Fruit fly (Drosophila melanogaster) whole organism, embryonic: ENCODE measurements around the gene CG3040.

Experiments
- Asciz ChIP-seq: fragments of 200-800 bp; sonication (Bioruptor generic); optimal IDR thresholded peaks from 2 replicates; lab custom pipeline; 2017; ENCODE audit warnings: missing biosample characterization, mild to moderate bottlenecking, missing genetic modification characterization, missing genetic modification reagents
- BEAF-32 ChIP-seq: fragments of 200-800 bp; sonication (Bioruptor generic); optimal IDR thresholded peaks from 3 replicates; lab custom pipeline; 2017; ENCODE audit warnings: missing biosample characterization, missing genetic modification characterization, mild to moderate bottlenecking, moderate library complexity, missing genetic modification reagents
- Bgb ChIP-seq: fragments of 200-800 bp; sonication (Bioruptor generic); IDR thresholded peaks from 2 replicates; pipeline ENCODE4 v1.3.6; 2022; ENCODE audit warnings: missing biosample characterization, missing genetic modification characterization; ENCODE audit not compliant: partially characterized antibody
- CG10431 ChIP-seq: fragments of 200-800 bp; sonication (Bioruptor generic); optimal IDR thresholded peaks from 3 replicates; lab custom pipeline; 2018; ENCODE audit warnings: missing biosample characterization, mild to moderate bottlenecking, missing genetic modification characterization
- CG10543 ChIP-seq: fragments of 200-800 bp; sonication (Bioruptor generic); optimal IDR thresholded peaks from 3 replicates; lab custom pipeline; 2017; ENCODE audit warnings: missing biosample characterization, mild to moderate bottlenecking, missing genetic modification characterization, moderate library complexity
- CG12219 ChIP-seq: fragments of 200-800 bp; sonication (Bioruptor generic); optimal IDR thresholded peaks from 3 replicates; lab custom pipeline; 2018; ENCODE audit warnings: missing biosample characterization, mild to moderate bottlenecking, missing genetic modification characterization
- CG12769 ChIP-seq: fragments of 200-800 bp; sonication (Bioruptor generic); optimal IDR thresholded peaks from 2 replicates; lab custom pipeline; 2019; ENCODE audit warnings: missing biosample characterization, mild to moderate bottlenecking, missing genetic modification characterization, moderate library complexity
- CG13287 ChIP-seq: fragments of 200-800 bp; sonication (Bioruptor generic); IDR thresholded peaks from 2 replicates; pipeline ENCODE4 v1.3.6; 2022; ENCODE audit warnings: missing biosample characterization, missing genetic modification characterization; ENCODE audit not compliant: partially characterized antibody
- CG15269 ChIP-seq: fragments of 200-800 bp; sonication (Bioruptor generic); optimal IDR thresholded peaks from 2 replicates; lab custom pipeline; 2018; ENCODE audit warnings: missing biosample characterization, mild to moderate bottlenecking, missing genetic modification characterization, moderate library complexity
- CG15479 ChIP-seq: fragments of 200-800 bp; sonication (Bioruptor generic); optimal IDR thresholded peaks from 3 replicates; lab custom pipeline; 2019; ENCODE audit warnings: missing biosample characterization, mild to moderate bottlenecking, missing genetic modification characterization, moderate library complexity
- CG1603 ChIP-seq: fragments of 200-800 bp; sonication (Bioruptor generic); optimal IDR thresholded peaks from 2 replicates; lab custom pipeline; 2019; ENCODE audit warnings: missing biosample characterization, mild to moderate bottlenecking, missing genetic modification characterization, moderate library complexity
- CG18764 ChIP-seq: fragments of 200-800 bp; sonication (Bioruptor generic); optimal IDR thresholded peaks from 3 replicates; lab custom pipeline; 2016; ENCODE audit warnings: missing biosample characterization, missing genetic modification characterization
- CG32532 ChIP-seq: fragments of 200-800 bp; sonication (Bioruptor generic); IDR thresholded peaks from 2 replicates; pipeline ENCODE4 v1.3.6; 2022; ENCODE audit warnings: missing biosample characterization, missing genetic modification characterization
- CrebB ChIP-seq: fragments of 200-800 bp; sonication (Bioruptor generic); optimal IDR thresholded peaks from 3 replicates; lab custom pipeline; 2018; ENCODE audit warnings: missing biosample characterization, mild to moderate bottlenecking, missing genetic modification characterization
- D ChIP-seq, 2 experiments: fragments of 200-800 bp in 1 of 2; fragments of >200 bp in 1 of 2; sonication (Bioruptor generic) in 1 of 2; optimal IDR thresholded peaks; 2 replicates in 1 of 2; 3 replicates in 1 of 2; lab custom pipeline; 2017; ENCODE audit warnings: mild to moderate bottlenecking in 1 of 2, missing biosample characterization in 1 of 2, missing genetic modification characterization in 1 of 2, missing genetic modification reagents in 1 of 2
- D19A ChIP-seq: fragments of 200-800 bp; optimal IDR thresholded peaks from 3 replicates; lab custom pipeline; 2019; ENCODE audit warnings: missing biosample characterization, mild to moderate bottlenecking, missing genetic modification characterization, moderate library complexity
- E2f2 ChIP-seq: fragments of 200-800 bp; sonication (Bioruptor generic); IDR thresholded peaks from 2 replicates; pipeline ENCODE4 v1.3.6; 2022; ENCODE audit warnings: missing biosample characterization, missing genetic modification characterization
- Ets65A ChIP-seq: fragments of 200-800 bp; sonication (Bioruptor generic); peaks from one replicate; lab custom pipeline; 2016; ENCODE audit warnings: missing biosample characterization, missing genetic modification characterization
- Fer2 ChIP-seq: fragments of 200-800 bp; sonication (Bioruptor generic); optimal IDR thresholded peaks from 2 replicates; lab custom pipeline; 2018; ENCODE audit warnings: missing biosample characterization, mild to moderate bottlenecking, missing genetic modification characterization, moderate library complexity
- Hey ChIP-seq: fragments of 200-800 bp; sonication (Bioruptor generic); optimal IDR thresholded peaks from 3 replicates; lab custom pipeline; 2018; ENCODE audit warnings: missing biosample characterization, mild to moderate bottlenecking, missing genetic modification characterization
- Jarid2 ChIP-seq: fragments of 200-800 bp; sonication (Bioruptor generic); optimal IDR thresholded peaks from 3 replicates; lab custom pipeline; 2017; ENCODE audit warnings: mild to moderate bottlenecking, missing biosample characterization, missing genetic modification reagents, missing genetic modification characterization
- Mes4 ChIP-seq: fragments of 200-800 bp; sonication (Bioruptor generic); optimal IDR thresholded peaks from 2 replicates; lab custom pipeline; 2016; ENCODE audit warnings: missing biosample characterization, missing genetic modification characterization
- Nf-YB ChIP-seq: fragments of 200-800 bp; sonication (Bioruptor generic); optimal IDR thresholded peaks from 3 replicates; lab custom pipeline; 2019; ENCODE audit warnings: missing biosample characterization, mild to moderate bottlenecking, missing genetic modification characterization, moderate library complexity
- Ptx1 ChIP-seq: fragments of 200-800 bp; sonication (Bioruptor generic); IDR thresholded peaks from 2 replicates; pipeline ENCODE4 v1.3.6; 2022; ENCODE audit warnings: missing biosample characterization, missing genetic modification characterization
- Sry-δ ChIP-seq: fragments of 200-800 bp; sonication (Bioruptor generic); optimal IDR thresholded peaks from 2 replicates; lab custom pipeline; 2016; ENCODE audit warnings: missing biosample characterization, missing genetic modification characterization
- YL-1 ChIP-seq: fragments of 200-800 bp; sonication (Bioruptor generic); optimal IDR thresholded peaks from 3 replicates; lab custom pipeline; 2017; ENCODE audit warnings: missing biosample characterization, mild to moderate bottlenecking, missing genetic modification characterization
- abd-A ChIP-seq: fragments of 200-800 bp; sonication (Bioruptor generic); optimal IDR thresholded peaks from 3 replicates; lab custom pipeline; 2019; ENCODE audit warnings: missing biosample characterization, mild to moderate bottlenecking, missing genetic modification characterization, moderate library complexity
- ac ChIP-seq: fragments of 200-800 bp; sonication (Bioruptor generic); optimal IDR thresholded peaks from 3 replicates; lab custom pipeline; 2017; ENCODE audit warnings: missing biosample characterization, mild to moderate bottlenecking, missing genetic modification characterization
- aop ChIP-seq: fragments of 200-800 bp; sonication (Bioruptor generic); IDR thresholded peaks from 2 replicates; pipeline ENCODE4 v1.3.6; 2022; ENCODE audit warnings: missing biosample characterization, missing genetic modification characterization
- ara ChIP-seq: fragments of 200-800 bp; sonication (Bioruptor generic); IDR thresholded peaks from 2 replicates; pipeline ENCODE4 v1.3.6; 2022; ENCODE audit warnings: missing biosample characterization, missing genetic modification characterization
- bowl ChIP-seq: fragments of 200-800 bp; sonication (Bioruptor generic); IDR thresholded peaks from 2 replicates; pipeline ENCODE4 v1.3.6; 2022; ENCODE audit warnings: missing biosample characterization, missing genetic modification characterization
- chn ChIP-seq: fragments of 200-800 bp; sonication (Bioruptor generic); optimal IDR thresholded peaks from 2 replicates; lab custom pipeline; 2016; ENCODE audit warnings: missing biosample characterization, missing genetic modification characterization
- eve ChIP-seq, 2 experiments: fragments of >200 bp; optimal IDR thresholded peaks; 2 replicates each; lab custom pipeline; 2017; ENCODE audit warnings: missing biosample characterization in 2 of 2, missing genetic modification characterization in 2 of 2
- ewg ChIP-seq: fragments of 200-800 bp; sonication (Bioruptor generic); optimal IDR thresholded peaks from 3 replicates; lab custom pipeline; 2017; ENCODE audit warnings: mild to moderate bottlenecking, missing biosample characterization, missing genetic modification reagents, missing genetic modification characterization
- exex ChIP-seq: fragments of 200-800 bp; sonication (Bioruptor generic); optimal IDR thresholded peaks from 4 replicates; lab custom pipeline; 2018; ENCODE audit warnings: missing biosample characterization, mild to moderate bottlenecking, missing genetic modification characterization, moderate library complexity
- ftz-f1 ChIP-seq: fragments of 200-800 bp; sonication (Bioruptor generic); optimal IDR thresholded peaks from 2 replicates; lab custom pipeline; 2016; ENCODE audit warnings: missing biosample characterization, missing genetic modification characterization
- grn ChIP-seq: fragments of 200-800 bp; sonication (Bioruptor generic); optimal IDR thresholded peaks from 3 replicates; lab custom pipeline; 2017; ENCODE audit warnings: missing biosample characterization, missing genetic modification characterization
- gsb-n ChIP-seq: fragments of 200-800 bp; sonication (Bioruptor generic); optimal IDR thresholded peaks from 3 replicates; lab custom pipeline; 2018; ENCODE audit warnings: missing biosample characterization, mild to moderate bottlenecking, missing genetic modification characterization
- hkb ChIP-seq, 2 experiments: fragments of 200-800 bp in 1 of 2; fragments of >200 bp in 1 of 2; sonication (Bioruptor generic) in 1 of 2; IDR thresholded peaks in 1 of 2; optimal IDR thresholded peaks in 1 of 2; 2 replicates each; pipeline versions ENCODE4 v1.3.6 to Lab custom; 2017 to 2022; ENCODE audit warnings: missing biosample characterization in 1 of 2, missing genetic modification characterization in 1 of 2
- inv ChIP-seq: fragments of 200-800 bp; sonication (Bioruptor generic); IDR thresholded peaks from 2 replicates; pipeline ENCODE4 v1.3.6; 2022; ENCODE audit warnings: missing biosample characterization, missing genetic modification characterization; ENCODE audit not compliant: partially characterized antibody
- otp ChIP-seq: fragments of 200-800 bp; sonication (Bioruptor generic); IDR thresholded peaks from 3 replicates; pipeline ENCODE4, ENCODE4 v1.3.6; 2022; ENCODE audit warnings: missing biosample characterization, missing genetic modification characterization
- pros ChIP-seq: fragments of 200-800 bp; sonication (Bioruptor generic); optimal IDR thresholded peaks from 3 replicates; lab custom pipeline; 2019; ENCODE audit warnings: missing biosample characterization, mild to moderate bottlenecking, missing genetic modification characterization, moderate library complexity
- row ChIP-seq: fragments of 200-800 bp; sonication (Bioruptor generic); IDR thresholded peaks from 3 replicates; pipeline ENCODE4 v1.3.6; 2022; ENCODE audit warnings: missing biosample characterization, missing genetic modification characterization
- sd ChIP-seq: fragments of 200-800 bp; sonication (Bioruptor generic); optimal IDR thresholded peaks from 3 replicates; lab custom pipeline; 2018; ENCODE audit warnings: missing biosample characterization, mild to moderate bottlenecking, missing genetic modification characterization, moderate library complexity
- seq ChIP-seq: fragments of 200-800 bp; sonication (Bioruptor generic); IDR thresholded peaks from 2 replicates; pipeline ENCODE4 v1.3.6; 2022; ENCODE audit warnings: missing biosample characterization, missing genetic modification characterization
- sna ChIP-seq: fragments of 200-800 bp; sonication (Bioruptor generic); IDR thresholded peaks from 2 replicates; pipeline ENCODE4 v1.3.6; 2022; ENCODE audit warnings: missing biosample characterization, missing genetic modification characterization; ENCODE audit not compliant: partially characterized antibody
- sqz ChIP-seq: fragments of 200-800 bp; sonication (Bioruptor generic); optimal IDR thresholded peaks from 3 replicates; lab custom pipeline; 2018; ENCODE audit warnings: missing biosample characterization, mild to moderate bottlenecking, missing genetic modification characterization
- vnd ChIP-seq: fragments of 200-800 bp; sonication (Bioruptor generic); IDR thresholded peaks from 3 replicates; pipeline ENCODE4 v1.3.6; 2022; ENCODE audit warnings: missing biosample characterization, missing genetic modification characterization; ENCODE audit not compliant: partially characterized antibody

Gene CG3040

dm6 chrX:6998492-6998852 lies 25.3 kb upstream of the CG3040 start, which contains the start of gene Inx2 (continued):
- TF ChIP-seq grn (peak; percentile 8), exex (tag; lab: Kevin White, UChicago) (peak; percentile 38), Jarid2 (GFP tag; lab: Kevin White, UChicago) (peak; percentile 99), chn (peak; percentile 28), CG10543 (peak; percentile 82), sna (GFP tag; lab: Robert Waterston, UW) (0 out of 2 replicates have a peak, but pooled peaks have one; percentile 58), seq (GFP tag; lab: Robert Waterston, UW) (peak; percentile 62; the same call in 1 of the 2 replicates), abd-A (peak; percentile 18), CG1603 (tag; lab: Kevin White, UChicago) (no peak), ewg (GFP tag; lab: Kevin White, UChicago) (peak; percentile 21), gsb-n (tag; lab: Kevin White, UChicago) (peak; percentile 10), ara (GFP tag; lab: Robert Waterston, UW) (peak; percentile 15; the same call in 1 of the 2 replicates), CG32532 (GFP tag; lab: Robert Waterston, UW) (peak; percentile 62; the same call in 1 of the 2 replicates), Sry-δ (GFP tag; lab: Kevin White, UChicago) (no peak), CG15479 (peak; percentile 31), sd (peak; percentile 54), YL-1 (GFP tag; lab: Kevin White, UChicago) (peak; percentile 0), D (optimal IDR thresholded peaks at IDR 0.05; lab: Kevin White, UChicago) (no peak), D (GFP tag; optimal IDR thresholded peaks at IDR 0.05; lab: Kevin White, UChicago) (no peak), Mes4 (GFP tag; lab: Kevin White, UChicago) (peak; percentile 1), Bgb (GFP tag; lab: Robert Waterston, UW) (peak; percentile 63; the same call in 1 of the 2 replicates), bowl (no peak), Fer2 (tag; lab: Kevin White, UChicago) (no peak), sqz (GFP tag; lab: Kevin White, UChicago) (peak; percentile 42), otp (GFP tag; lab: Robert Waterston, UW) (0 out of 3 replicates have a peak, but pooled peaks have one; percentile 52), CG12219 (GFP tag; lab: Kevin White, UChicago) (peak; percentile 35), ac (GFP tag; lab: Kevin White, UChicago) (peak; percentile 18), aop (no peak), ftz-f1 (GFP tag; lab: Kevin White, UChicago) (peak; percentile 61), eve (GFP tag; optimal IDR thresholded peaks at IDR 0.05; lab: Kevin White, UChicago) (no peak), Hey (peak; percentile 66), E2f2 (GFP tag; lab: Robert Waterston, UW) (peak; percentile 31; the same call in 1 of the 2 replicates), CG12769 (tag; lab: Kevin White, UChicago) (peak; percentile 83), inv (0 out of 2 replicates have a peak, but pooled peaks have one; percentile 12), Ptx1 (GFP tag; lab: Robert Waterston, UW) (0 out of 2 replicates have a peak, but pooled peaks have one; percentile 11), hkb (optimal IDR thresholded peaks at IDR 0.05; lab: Kevin White, UChicago) (no peak), hkb (GFP tag; IDR thresholded peaks at IDR 0.05; lab: Robert Waterston, UW) (peak; percentile 48), CG15269 (tag; lab: Kevin White, UChicago) (peak; percentile 44), CG18764 (GFP tag; lab: Kevin White, UChicago) (no peak), CrebB (peak; percentile 58), vnd (GFP tag; lab: Robert Waterston, UW) (peak; percentile 41; the same call in 1 of the 3 replicates), CG13287 (GFP tag; lab: Robert Waterston, UW) (peak; percentile 61; the same call in 1 of the 2 replicates), Nf-YB (GFP tag; lab: Kevin White, UChicago) (peak; percentile 11), Ets65A (no peak), pros (GFP tag; lab: Kevin White, UChicago) (peak; percentile 90), D19A (no peak), BEAF-32 (GFP tag; lab: Kevin White, UChicago) (no peak), CG10431 (GFP tag; lab: Kevin White, UChicago) (peak; percentile 28), Asciz (peak; percentile 41), row (GFP tag; lab: Robert Waterston, UW) (peak; percentile 22; the same call in 1 of the 3 replicates)
